Worm (Caenorhabditis elegans) whole organism, midembryonic: ENCODE data around the gene C14C10.2.

Experiments used
- med-1 ChIP-seq: sonication (generic microtip); optimal IDR thresholded peaks from 2 replicates; lab custom pipeline; 2017; ENCODE audit warnings: missing genetic modification characterization, mild to moderate bottlenecking, missing compliant biosample characterization, antibody characterized with exemption, missing genetic modification reagents; ENCODE audit not compliant: insufficient read depth
- ref-1 ChIP-seq: fragments of 200-800 bp; sonication (Bioruptor generic); conservative IDR thresholded peaks from 2 replicates; pipeline ENCODE4 v1.3.6; 2022; ENCODE audit warnings: missing genetic modification reagents, missing genetic modification characterization, missing compliant biosample characterization

DNA sequence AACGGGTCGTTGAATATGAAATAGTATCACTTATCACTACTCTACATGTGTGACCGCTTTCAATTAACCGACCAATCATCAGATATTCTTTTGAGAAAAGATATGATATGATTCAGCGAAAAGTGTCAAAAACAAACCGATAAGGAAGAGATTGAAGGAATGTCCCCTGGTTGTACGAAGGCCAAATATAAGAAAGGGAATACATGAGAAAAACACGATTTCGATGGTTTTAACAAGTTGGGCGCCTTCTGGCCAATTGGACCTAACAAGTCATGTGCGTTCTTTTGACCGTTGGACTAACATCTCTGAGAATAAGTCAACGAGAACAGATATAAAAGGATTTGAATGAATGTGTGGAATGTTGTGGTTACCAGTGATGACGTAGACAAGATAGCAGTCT lies 36.4 kb downstream of the C14C10.2 start:
- TF ChIP-seq med-1 (GFP tag; lab: Kevin White, UChicago) (no peak), ref-1 (GFP tag; lab: Robert Waterston, UW) (no peak)
